Fruit fly (Drosophila melanogaster) whole organism, pupa: ENCODE measurements around the gene CG31524.

Experiments
- CG12605 ChIP-seq: fragments of 200-800 bp; sonication (Bioruptor generic); IDR thresholded peaks from 2 replicates; pipeline ENCODE4 v1.3.6; 2022; ENCODE audit warnings: missing biosample characterization, missing genetic modification characterization
- CG14655 ChIP-seq: fragments of 200-800 bp; sonication (Bioruptor generic); optimal IDR thresholded peaks from 3 replicates; lab custom pipeline; 2017; ENCODE audit warnings: mild to moderate bottlenecking, missing biosample characterization, missing genetic modification reagents, missing genetic modification characterization
- CG8159 ChIP-seq: fragments of 200-800 bp; sonication (Bioruptor generic); optimal IDR thresholded peaks from 3 replicates; lab custom pipeline; 2018; ENCODE audit warnings: missing biosample characterization, mild to moderate bottlenecking, missing genetic modification characterization, moderate library complexity
- CG9948 ChIP-seq: fragments of 200-800 bp; sonication (Bioruptor generic); optimal IDR thresholded peaks from 2 replicates; lab custom pipeline; 2018; ENCODE audit warnings: missing biosample characterization, mild to moderate bottlenecking, missing genetic modification characterization, moderate library complexity
- D1 ChIP-seq: fragments of 200-800 bp; sonication (Bioruptor generic); optimal IDR thresholded peaks from 2 replicates; lab custom pipeline; 2018; ENCODE audit warnings: missing biosample characterization, mild to moderate bottlenecking, missing genetic modification characterization, moderate library complexity
- Ets98B ChIP-seq: fragments of 200-800 bp; sonication (Bioruptor generic); IDR thresholded peaks from 2 replicates; pipeline ENCODE4 v1.3.6; 2022; ENCODE audit warnings: missing biosample characterization, missing genetic modification characterization

DNA sequence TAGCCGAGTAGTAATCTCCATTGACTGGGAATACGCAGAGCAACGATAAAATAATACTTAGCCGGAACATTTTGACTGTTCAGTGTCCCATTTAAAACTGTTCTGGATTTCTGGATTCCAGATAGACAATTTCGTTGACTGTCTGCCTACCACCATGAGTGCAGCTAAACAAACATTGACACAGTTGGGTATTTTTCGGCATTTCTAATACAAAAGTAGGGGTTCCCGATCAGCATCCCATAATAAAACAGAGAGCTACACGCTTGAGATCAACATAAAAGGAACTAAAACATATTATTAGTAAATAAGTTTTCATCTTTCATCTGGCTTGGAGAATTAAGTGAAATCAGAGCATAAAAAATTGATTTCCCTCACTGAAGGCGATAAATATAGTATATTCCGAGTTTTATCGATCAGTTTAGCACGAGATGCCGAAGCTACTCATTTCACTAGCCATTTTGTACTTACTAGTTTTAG, 8.6 kb downstream of the CG31524 start, which contains the start of the genes PH4alphaSG1 and CG15539:
- TF ChIP-seq CG14655 (GFP tag; lab: Kevin White, UChicago) (no peak), CG12605 (GFP tag; lab: Robert Waterston, UW) (no peak), CG9948 (tag; lab: Kevin White, UChicago) (no peak), D1 (tag; lab: Kevin White, UChicago) (no peak), Ets98B (GFP tag; lab: Robert Waterston, UW) (no peak), CG8159 (tag; lab: Kevin White, UChicago) (no peak)
